Worm (Caenorhabditis elegans): ENCODE results near the gene vha-13.

The vha-13 gene

ce11 chrV:14396123-14396669 lies 44.7 kb downstream of the vha-13 start:
- TF ChIP-seq tbx-7 (tag; optimal IDR thresholded peaks at IDR 0.05) = no peak
